Worm (Caenorhabditis elegans): ENCODE measurements around the gene eat-17.

Gene eat-17

DNA sequence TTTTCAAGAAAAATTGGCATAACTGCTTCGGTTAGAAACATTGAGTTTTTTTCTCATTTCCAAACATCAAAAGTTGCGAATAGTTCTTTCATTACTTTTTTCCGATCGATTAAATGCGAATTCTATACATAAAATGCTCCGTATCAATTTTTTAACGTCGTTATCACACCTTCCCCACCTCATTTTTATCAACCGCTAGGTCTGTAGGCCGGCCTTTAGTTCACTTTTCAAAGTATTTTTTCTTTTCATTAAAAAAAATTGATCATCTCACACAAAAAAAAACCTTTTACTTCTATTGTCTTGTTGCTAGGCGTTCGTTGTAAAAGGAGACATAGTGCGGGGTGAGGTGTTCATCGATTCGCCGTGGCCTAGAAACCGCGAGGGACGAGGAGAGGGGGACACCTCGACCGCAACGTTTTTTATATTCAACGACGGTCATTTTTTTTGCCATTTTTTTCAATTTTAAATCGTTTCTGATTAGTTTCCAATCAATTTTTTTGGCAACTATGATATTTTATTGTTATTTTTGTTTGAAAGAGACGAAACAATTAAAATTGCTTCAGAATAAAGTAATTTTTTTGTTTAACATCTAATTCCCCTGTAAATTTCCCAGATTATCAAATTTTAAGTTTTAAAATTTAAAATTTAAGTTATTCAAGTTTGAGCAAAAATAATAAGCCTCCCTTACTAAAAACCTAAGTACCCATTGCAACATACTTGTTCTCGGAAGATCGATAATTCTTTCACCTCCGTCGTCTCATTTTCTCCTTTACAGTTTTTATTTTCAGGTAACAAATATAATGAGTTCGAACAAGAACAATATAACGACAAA lies 40.6 kb downstream of the eat-17 start, which contains the start of gene sur-7:
Gene sur-7, plus strand, starts transcription at position 782 of the 832 bp plus-strand sequence.
- peak; percentile 40 for TF ChIP-seq sdc-2 (tag; optimal IDR thresholded peaks at IDR 0.05)
- no peak for TF ChIP-seq hlh-15 (tag; optimal IDR thresholded peaks at IDR 0.05)
- peak; percentile 85 for TF ChIP-seq ceh-31 (tag; optimal IDR thresholded peaks at IDR 0.05)
- no peak for TF ChIP-seq unc-3 (GFP tag; conservative IDR thresholded peaks at IDR 0.05)
- TF ChIP-seq unc-3 (tag; optimal IDR thresholded peaks at IDR 0.05), result no peak
- peak; percentile 71 for TF ChIP-seq tbx-2 (tag; optimal IDR thresholded peaks at IDR 0.05)
- TF ChIP-seq rnt-1 (tag; optimal IDR thresholded peaks at IDR 0.05), result peak; percentile 21
- TF ChIP-seq pha-2 (tag; optimal IDR thresholded peaks at IDR 0.05), result no peak
- no peak for TF ChIP-seq unc-55 (GFP tag; optimal IDR thresholded peaks at IDR 0.05)
- no peak for TF ChIP-seq pha-4 (tag; optimal IDR thresholded peaks at IDR 0.05)
- peak; percentile 13 for TF ChIP-seq ceh-2 (tag; optimal IDR thresholded peaks at IDR 0.05)
- peak; percentile 49 for TF ChIP-seq ets-4 (tag; optimal IDR thresholded peaks at IDR 0.05)
- no peak for TF ChIP-seq Y22D7AL.16 (tag; optimal IDR thresholded peaks at IDR 0.05)
- peak; percentile 74 for TF ChIP-seq fkh-10 (GFP tag; optimal IDR thresholded peaks at IDR 0.05)
- TF ChIP-seq ceh-48 (tag; optimal IDR thresholded peaks at IDR 0.05), result no peak
- TF ChIP-seq eyg-1 (tag; optimal IDR thresholded peaks at IDR 0.05), result no peak
- peak; percentile 14 for TF ChIP-seq zip-5 (tag; optimal IDR thresholded peaks at IDR 0.05)
- peak; percentile 18 for TF ChIP-seq tbx-7 (tag; optimal IDR thresholded peaks at IDR 0.05)
- peak; percentile 60 for TF ChIP-seq C08G9.2 (tag; optimal IDR thresholded peaks at IDR 0.05)
- TF ChIP-seq elt-2 (tag; optimal IDR thresholded peaks at IDR 0.05), result peak; percentile 50
- no peak for TF ChIP-seq ceh-14 (tag; optimal IDR thresholded peaks at IDR 0.05)
- no peak for TF ChIP-seq ceh-19 (GFP tag; optimal IDR thresholded peaks at IDR 0.05)

DNA sequence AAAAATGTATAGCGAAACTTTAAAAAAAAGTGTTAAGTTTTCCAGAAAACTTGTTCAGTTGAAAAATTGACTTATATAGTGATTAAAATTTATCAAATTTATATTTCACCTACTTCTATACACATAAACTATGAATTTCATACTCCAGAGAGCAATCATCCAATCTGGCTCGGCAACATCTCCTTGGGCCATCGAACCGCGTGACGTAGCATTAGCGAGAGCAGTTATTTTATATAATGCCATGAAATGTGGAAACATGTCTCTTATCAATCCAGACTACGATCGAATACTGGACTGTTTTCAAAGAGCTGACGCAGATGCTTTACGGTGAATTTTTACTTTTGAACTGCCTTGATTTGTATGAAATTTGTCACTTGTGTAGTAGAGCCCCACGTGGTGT lies 47.2 kb downstream of the eat-17 start:
- no peak for TF ChIP-seq ceh-18 (tag; optimal IDR thresholded peaks at IDR 0.05)
- TF ChIP-seq fkh-10 (GFP tag; optimal IDR thresholded peaks at IDR 0.05), result peak; percentile 78
- no peak for TF ChIP-seq ceh-24 (tag; optimal IDR thresholded peaks at IDR 0.05)
- no peak for TF ChIP-seq tbx-7 (tag; optimal IDR thresholded peaks at IDR 0.05)

DNA sequence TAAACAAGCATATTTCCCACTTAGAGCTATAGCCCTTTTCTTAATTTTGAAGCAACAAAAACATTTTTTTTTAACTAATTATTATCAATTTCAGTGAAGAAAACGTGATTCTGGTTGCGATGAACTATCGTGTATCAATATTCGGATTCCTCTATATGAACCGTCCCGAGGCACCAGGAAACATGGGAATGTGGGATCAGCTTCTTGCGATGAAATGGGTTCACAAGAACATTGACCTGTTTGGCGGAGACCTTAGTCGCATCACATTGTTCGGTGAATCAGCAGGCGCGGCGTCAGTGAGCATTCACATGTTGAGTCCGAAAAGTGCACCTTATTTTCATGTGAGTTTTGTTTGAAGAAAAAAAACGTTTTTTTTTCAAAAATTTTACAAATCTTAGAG lies 47.7 kb downstream of the eat-17 start:
- TF ChIP-seq elt-4 (tag; optimal IDR thresholded peaks at IDR 0.05), result no peak
- peak; percentile 92 for TF ChIP-seq fkh-10 (GFP tag; optimal IDR thresholded peaks at IDR 0.05)

DNA sequence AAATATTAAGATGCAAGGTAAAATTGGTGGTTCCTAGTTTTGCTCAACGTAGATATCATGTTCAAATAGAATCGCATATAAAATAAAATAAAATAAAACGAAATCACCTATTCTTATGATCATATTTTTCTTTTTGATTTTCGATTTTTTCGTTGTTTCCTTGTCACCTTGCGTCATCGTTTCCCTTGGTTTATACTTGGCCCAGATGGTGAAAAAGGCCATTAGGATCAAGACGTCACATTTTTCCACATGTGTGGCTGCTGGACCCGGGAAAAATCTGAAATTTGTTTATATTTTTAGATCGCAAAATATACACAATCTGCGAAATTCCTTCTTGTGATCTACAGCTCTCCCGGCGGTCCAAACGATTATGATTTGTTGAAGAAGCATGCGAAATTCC lies 49.6 kb downstream of the eat-17 start, which contains the start of gene ace-1:
Gene ace-1, plus strand, starts transcription at position 301 of the 400 bp plus-strand sequence.
- no peak for TF ChIP-seq unc-42 (tag; optimal IDR thresholded peaks at IDR 0.05)
- TF ChIP-seq hlh-8 (tag; optimal IDR thresholded peaks at IDR 0.05), result peak; percentile 0
- no peak for TF ChIP-seq che-1 (tag; optimal IDR thresholded peaks at IDR 0.05)

DNA sequence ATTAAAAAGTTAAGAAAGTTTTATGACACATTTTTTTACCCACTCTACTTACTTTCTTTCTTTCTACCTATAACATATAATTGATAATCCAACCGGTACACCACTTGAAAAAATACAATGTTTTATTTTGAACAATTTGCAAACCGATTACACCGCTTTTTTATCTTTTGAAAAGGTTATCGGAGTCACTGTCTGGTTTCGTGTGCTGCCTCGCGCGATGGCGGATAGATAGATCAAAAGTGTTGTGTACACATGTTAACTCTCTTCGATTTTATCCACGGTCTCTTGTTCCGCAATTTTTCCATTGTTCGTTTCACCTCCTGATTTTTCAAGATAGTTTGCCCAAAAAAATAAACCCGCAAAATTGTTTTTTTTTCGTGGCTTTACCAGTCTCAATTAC lies 50.1 kb downstream of the eat-17 start:
- TF ChIP-seq fkh-10 (GFP tag; optimal IDR thresholded peaks at IDR 0.05) (peak; percentile 50), odd-2 (tag; optimal IDR thresholded peaks at IDR 0.05) (no peak), gmeb-2 (tag; optimal IDR thresholded peaks at IDR 0.05) (no peak), unc-42 (tag; optimal IDR thresholded peaks at IDR 0.05) (no peak), T23F11.4 (GFP tag; optimal IDR thresholded peaks at IDR 0.05) (no peak), ceh-19 (GFP tag; optimal IDR thresholded peaks at IDR 0.05) (no peak)

ce11 chrX:16363637-16364036 lies 53.0 kb downstream of the eat-17 start:
- no peak for TF ChIP-seq K09A11.1 (tag; optimal IDR thresholded peaks at IDR 0.05; ENCODE audit: insufficient read depth)
- TF ChIP-seq unc-86 (tag; optimal IDR thresholded peaks at IDR 0.05), result no peak
- peak; percentile 4 for TF ChIP-seq sdc-2 (tag; optimal IDR thresholded peaks at IDR 0.05)
- no peak for TF ChIP-seq ceh-18 (tag; optimal IDR thresholded peaks at IDR 0.05)
- TF ChIP-seq F13H6.1 (tag; optimal IDR thresholded peaks at IDR 0.05), result no peak
- TF ChIP-seq fkh-10 (GFP tag; optimal IDR thresholded peaks at IDR 0.05), result peak; percentile 41
- no peak for TF ChIP-seq unc-3 (GFP tag; conservative IDR thresholded peaks at IDR 0.05)
- TF ChIP-seq unc-3 (tag; optimal IDR thresholded peaks at IDR 0.05), result no peak
